Fruit fly (Drosophila melanogaster) whole organism, pupa: Measurements from ENCODE around the gene CG6908.

ENCODE experiments used
- CG10348 ChIP-seq: fragments of 200-800 bp; sonication (Bioruptor generic); IDR thresholded peaks from 2 replicates; pipeline ENCODE4 v1.3.6; 2022; ENCODE audit warnings: missing biosample characterization, missing genetic modification characterization
- CG12605 ChIP-seq: fragments of 200-800 bp; sonication (Bioruptor generic); IDR thresholded peaks from 2 replicates; pipeline ENCODE4 v1.3.6; 2022; ENCODE audit warnings: missing biosample characterization, missing genetic modification characterization
- CG13204 ChIP-seq: fragments of 200-800 bp; sonication (Bioruptor generic); optimal IDR thresholded peaks from 2 replicates; lab custom pipeline; 2018; ENCODE audit warnings: missing biosample characterization, mild to moderate bottlenecking, missing genetic modification characterization, moderate library complexity
- CG14655 ChIP-seq: fragments of 200-800 bp; sonication (Bioruptor generic); optimal IDR thresholded peaks from 3 replicates; lab custom pipeline; 2017; ENCODE audit warnings: mild to moderate bottlenecking, missing biosample characterization, missing genetic modification reagents, missing genetic modification characterization
- CG15710 ChIP-seq: fragments of 200-800 bp; sonication (Bioruptor generic); optimal IDR thresholded peaks from 2 replicates; lab custom pipeline; 2018; ENCODE audit warnings: missing biosample characterization, mild to moderate bottlenecking, missing genetic modification characterization, moderate library complexity
- CG17806 ChIP-seq: fragments of 200-800 bp; sonication (Bioruptor generic); optimal IDR thresholded peaks from 2 replicates; lab custom pipeline; 2018; ENCODE audit warnings: missing biosample characterization, mild to moderate bottlenecking, missing genetic modification characterization, moderate library complexity
- CG32121 ChIP-seq: fragments of 200-800 bp; sonication (Bioruptor generic); IDR thresholded peaks from 2 replicates; pipeline ENCODE4 v1.3.6; 2022; ENCODE audit warnings: missing biosample characterization, missing genetic modification characterization
- CG34367 ChIP-seq: fragments of 200-800 bp; sonication (Bioruptor generic); optimal IDR thresholded peaks from 2 replicates; lab custom pipeline; 2018; ENCODE audit warnings: missing biosample characterization, mild to moderate bottlenecking, missing genetic modification characterization
- CG4496 ChIP-seq: fragments of 200-800 bp; sonication (Bioruptor generic); IDR thresholded peaks from 3 replicates; pipeline ENCODE4 v1.3.6; 2022; ENCODE audit warnings: missing biosample characterization, missing genetic modification characterization
- CG8159 ChIP-seq: fragments of 200-800 bp; sonication (Bioruptor generic); optimal IDR thresholded peaks from 3 replicates; lab custom pipeline; 2018; ENCODE audit warnings: missing biosample characterization, mild to moderate bottlenecking, missing genetic modification characterization, moderate library complexity
- CG8301 ChIP-seq: fragments of 200-800 bp; sonication (Bioruptor generic); optimal IDR thresholded peaks from 2 replicates; lab custom pipeline; 2018; ENCODE audit warnings: missing biosample characterization, mild to moderate bottlenecking, missing genetic modification characterization
- CG9948 ChIP-seq: fragments of 200-800 bp; sonication (Bioruptor generic); optimal IDR thresholded peaks from 2 replicates; lab custom pipeline; 2018; ENCODE audit warnings: missing biosample characterization, mild to moderate bottlenecking, missing genetic modification characterization, moderate library complexity
- D1 ChIP-seq: fragments of 200-800 bp; sonication (Bioruptor generic); optimal IDR thresholded peaks from 2 replicates; lab custom pipeline; 2018; ENCODE audit warnings: missing biosample characterization, mild to moderate bottlenecking, missing genetic modification characterization, moderate library complexity
- EcR ChIP-seq: fragments of 200-800 bp; sonication (Bioruptor generic); optimal IDR thresholded peaks from 3 replicates; lab custom pipeline; 2019; ENCODE audit warnings: missing biosample characterization, missing genetic modification characterization, mild to moderate bottlenecking, moderate library complexity, missing genetic modification reagents
- Ets98B ChIP-seq: fragments of 200-800 bp; sonication (Bioruptor generic); IDR thresholded peaks from 2 replicates; pipeline ENCODE4 v1.3.6; 2022; ENCODE audit warnings: missing biosample characterization, missing genetic modification characterization
- Pif1A ChIP-seq: fragments of 200-800 bp; sonication (Bioruptor generic); optimal IDR thresholded peaks from 3 replicates; lab custom pipeline; 2016; ENCODE audit warnings: missing biosample characterization, missing genetic modification characterization
- Pif1B ChIP-seq: fragments of 200-800 bp; sonication (Bioruptor generic); optimal IDR thresholded peaks from 3 replicates; lab custom pipeline; 2016; ENCODE audit warnings: missing biosample characterization, missing genetic modification characterization
- Snoo ChIP-seq: fragments of 200-800 bp; sonication (Bioruptor generic); optimal IDR thresholded peaks from 3 replicates; lab custom pipeline; 2017; ENCODE audit warnings: missing biosample characterization, mild to moderate bottlenecking, missing genetic modification characterization, inconsistent platforms
- fd96Ca ChIP-seq: fragments of 200-800 bp; sonication (Bioruptor generic); IDR thresholded peaks from 3 replicates; pipeline ENCODE4 v1.3.6; 2022; ENCODE audit warnings: missing biosample characterization, missing genetic modification characterization
- gl ChIP-seq: fragments of 200-800 bp; sonication (Bioruptor generic); optimal IDR thresholded peaks from 2 replicates; lab custom pipeline; 2018; ENCODE audit warnings: missing biosample characterization, mild to moderate bottlenecking, missing genetic modification characterization
- rn ChIP-seq: fragments of 200-800 bp; sonication (Bioruptor generic); IDR thresholded peaks from 2 replicates; pipeline ENCODE4 v1.3.6; 2022; ENCODE audit warnings: missing biosample characterization, missing genetic modification characterization

The CG6908 gene

DNA sequence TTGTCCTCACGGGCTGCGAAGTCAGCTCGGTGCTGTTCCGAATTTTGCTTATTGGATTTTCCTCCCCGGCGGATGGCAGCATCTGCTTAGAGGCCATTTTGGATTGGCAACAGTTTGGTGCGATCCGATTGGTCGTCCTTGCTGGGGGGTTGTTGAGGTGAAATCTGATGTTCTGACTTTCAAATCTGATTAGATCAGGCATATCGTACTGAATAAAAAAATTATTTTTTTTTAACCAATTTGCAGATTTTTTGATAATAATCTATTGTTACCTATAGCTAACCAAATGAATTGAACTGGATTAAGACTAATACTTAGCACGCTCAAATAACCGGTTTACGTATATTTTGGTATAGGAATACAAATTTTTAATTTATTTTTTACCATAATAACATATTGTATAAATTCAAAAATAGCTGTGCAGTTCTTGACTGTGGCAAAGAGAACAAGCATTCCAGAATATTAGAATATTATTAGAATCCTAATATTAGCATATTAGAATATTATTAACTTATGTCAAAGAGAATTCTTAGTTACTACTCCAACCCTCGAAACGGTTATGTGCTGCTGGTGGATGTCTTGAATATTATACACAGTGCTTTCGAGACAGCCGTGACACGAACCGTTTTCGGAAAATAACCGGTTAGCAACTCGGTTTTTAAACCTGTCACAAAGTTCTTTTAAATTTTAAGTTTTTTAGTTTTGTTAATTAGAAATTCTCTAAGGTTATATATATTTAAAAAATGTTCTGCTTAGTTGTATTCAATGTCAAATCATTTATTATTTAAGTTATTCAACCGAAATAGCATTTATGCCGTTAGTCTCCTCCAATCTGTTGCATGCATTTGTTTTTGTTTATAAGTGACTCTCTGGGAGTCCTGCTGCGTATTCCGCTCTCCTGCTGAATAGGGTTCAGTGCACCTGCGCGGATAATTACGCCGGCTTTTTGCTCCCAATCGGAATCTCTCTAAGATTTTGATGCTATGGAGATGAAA lies 4.8 kb upstream of the CG6908 start, which contains the start of gene Fer3:
TSS of gene Fer3 (minus strand) at position 1 of the 995 bp plus-strand sequence.
- no peak for TF ChIP-seq CG14655 (GFP tag; lab: Kevin White, UChicago)
- peak; percentile 5 for TF ChIP-seq CG34367 (tag; lab: Kevin White, UChicago)
- 0 out of 2 replicates have a peak, but pooled peaks have one; percentile 38 for TF ChIP-seq CG12605 (GFP tag; lab: Robert Waterston, UW)
- TF ChIP-seq D1, result no peak
- TF ChIP-seq CG9948 (tag; lab: Kevin White, UChicago), result no peak
- TF ChIP-seq CG4496 (GFP tag; lab: Robert Waterston, UW), result no peak
- no peak for TF ChIP-seq fd96Ca
- no peak for TF ChIP-seq Pif1A (GFP tag; lab: Kevin White, UChicago)
- no peak for TF ChIP-seq EcR (GFP tag; lab: Kevin White, UChicago)
- peak; percentile 31 for TF ChIP-seq CG15710
- TF ChIP-seq Ets98B, result no peak
- TF ChIP-seq Pif1B (GFP tag; lab: Kevin White, UChicago), result no peak
- peak; percentile 39 for TF ChIP-seq CG8159 (tag; lab: Kevin White, UChicago)

DNA sequence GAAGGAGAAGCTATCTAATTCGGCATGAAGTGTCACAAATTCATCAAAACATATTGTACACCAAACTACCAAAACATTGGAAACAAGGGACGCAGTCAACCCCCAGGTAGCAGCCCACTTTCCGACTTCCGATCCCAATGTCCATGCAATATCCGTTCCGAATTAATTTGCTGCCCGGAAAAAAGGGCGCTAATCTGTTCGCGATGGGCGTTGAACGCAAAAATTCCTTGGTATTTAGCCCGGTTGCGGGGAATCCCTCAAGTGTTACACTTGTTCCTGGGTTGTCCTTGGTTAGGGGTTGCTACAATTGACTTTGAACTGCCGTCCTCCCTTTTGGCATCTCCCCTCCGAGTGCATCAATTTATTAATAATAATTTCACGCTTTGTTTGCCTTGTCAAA lies 2.7 kb upstream of the CG6908 start:
- TF ChIP-seq D1, result no peak
- no peak for TF ChIP-seq Ets98B
- no peak for TF ChIP-seq CG9948 (tag; lab: Kevin White, UChicago)
- TF ChIP-seq CG34367 (tag; lab: Kevin White, UChicago), result no peak

DNA sequence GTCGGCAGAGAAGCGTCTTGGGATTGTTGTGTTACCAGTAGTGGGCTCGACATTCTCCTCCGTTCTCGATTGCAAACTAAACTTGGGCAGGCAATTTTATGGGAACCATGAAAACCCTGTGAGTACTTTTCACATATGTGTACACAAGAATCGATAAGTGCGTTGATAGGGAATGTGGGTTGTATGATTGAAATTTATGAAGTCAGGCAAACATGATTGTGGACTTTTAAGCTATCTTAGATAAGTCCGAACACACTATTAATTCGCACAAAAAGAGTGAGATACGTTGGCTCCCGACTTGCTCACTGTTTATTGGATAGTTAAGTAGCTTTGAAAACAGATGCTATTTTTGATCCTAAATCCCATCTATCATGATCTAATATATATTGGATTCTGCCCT lies 1.9 kb upstream of the CG6908 start, which contains the start of gene CG18765:
TSS of gene CG18765 (minus strand) at position 53 of the 400 bp plus-strand sequence.
- no peak for TF ChIP-seq CG4496 (GFP tag; lab: Robert Waterston, UW)
- no peak for TF ChIP-seq CG9948 (tag; lab: Kevin White, UChicago)
- TF ChIP-seq CG14655 (GFP tag; lab: Kevin White, UChicago), result no peak
- no peak for TF ChIP-seq EcR (GFP tag; lab: Kevin White, UChicago)
- TF ChIP-seq D1, result no peak
- TF ChIP-seq CG34367 (tag; lab: Kevin White, UChicago), result no peak
- no peak for TF ChIP-seq CG17806
- TF ChIP-seq gl, result no peak
- TF ChIP-seq CG8159 (tag; lab: Kevin White, UChicago), result no peak
- TF ChIP-seq Pif1A (GFP tag; lab: Kevin White, UChicago), result no peak
- no peak for TF ChIP-seq CG15710
- no peak for TF ChIP-seq Ets98B
- no peak for TF ChIP-seq fd96Ca
- no peak for TF ChIP-seq Snoo
- no peak for TF ChIP-seq CG10348

DNA sequence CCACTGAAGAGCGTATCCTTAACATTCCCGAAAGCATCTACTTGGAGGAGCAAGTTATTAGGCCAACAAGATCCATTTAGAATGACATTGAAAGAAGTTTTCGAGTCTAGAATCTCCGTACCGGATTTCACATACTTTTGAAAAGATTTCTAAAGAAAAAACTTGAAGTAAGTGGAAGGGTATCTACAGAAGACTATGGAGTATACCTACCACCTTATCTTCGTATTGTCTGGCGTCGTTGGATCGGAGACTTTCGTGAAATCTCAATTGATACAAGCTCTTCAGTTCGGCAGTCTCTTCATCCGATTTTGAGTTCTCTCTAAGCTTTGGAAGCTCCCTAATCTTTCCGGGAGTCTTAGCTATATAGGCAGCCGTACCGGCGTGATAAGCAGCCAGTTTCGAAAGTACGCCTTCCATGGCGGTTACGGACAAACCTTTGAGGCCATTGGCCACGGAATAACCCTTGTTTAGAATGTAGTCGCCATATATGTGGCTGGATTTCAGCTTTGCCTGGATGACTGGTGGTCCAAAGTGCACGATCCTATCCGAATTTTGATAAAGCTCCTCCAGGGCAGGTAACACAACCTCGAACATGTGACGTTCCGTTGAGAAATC lies 1.1 kb upstream of the CG6908 start:
- TF ChIP-seq CG32121 (no peak), rn (GFP tag; lab: Robert Waterston, UW) (no peak), CG10348 (no peak), Pif1B (GFP tag; lab: Kevin White, UChicago) (no peak), gl (no peak), CG15710 (no peak), fd96Ca (no peak), CG8159 (tag; lab: Kevin White, UChicago) (no peak), CG17806 (no peak), CG34367 (tag; lab: Kevin White, UChicago) (no peak), Ets98B (no peak), CG8301 (tag; lab: Kevin White, UChicago) (no peak), Pif1A (GFP tag; lab: Kevin White, UChicago) (no peak)

DNA sequence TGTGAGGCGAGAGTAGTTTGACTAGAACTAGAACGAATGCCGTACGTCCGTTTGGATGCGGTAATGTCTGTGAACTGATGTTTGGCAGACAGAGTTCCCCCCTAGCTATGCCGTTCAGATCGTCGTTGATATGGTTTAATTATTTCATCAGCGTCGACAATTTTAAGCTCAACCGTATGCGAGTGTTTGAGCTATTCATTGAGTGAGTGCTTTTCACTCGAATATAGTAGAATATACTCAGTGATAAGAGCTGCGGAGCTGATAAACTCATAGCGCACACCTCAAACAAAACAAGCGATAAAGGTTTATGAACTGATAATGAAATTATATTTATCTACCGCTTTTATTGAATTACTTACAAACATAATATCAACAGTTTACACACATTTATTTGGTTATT lies 1.8 kb downstream of the CG6908 start, which contains the start of gene CG6834:
TSS of gene CG6834 (minus strand) at position 79 of the 400 bp plus-strand sequence.
- no peak for TF ChIP-seq CG15710
- peak; percentile 57 for TF ChIP-seq EcR (GFP tag; lab: Kevin White, UChicago)
- no peak for TF ChIP-seq Snoo
- no peak for TF ChIP-seq fd96Ca
- no peak for TF ChIP-seq CG10348
- no peak for TF ChIP-seq CG17806

DNA sequence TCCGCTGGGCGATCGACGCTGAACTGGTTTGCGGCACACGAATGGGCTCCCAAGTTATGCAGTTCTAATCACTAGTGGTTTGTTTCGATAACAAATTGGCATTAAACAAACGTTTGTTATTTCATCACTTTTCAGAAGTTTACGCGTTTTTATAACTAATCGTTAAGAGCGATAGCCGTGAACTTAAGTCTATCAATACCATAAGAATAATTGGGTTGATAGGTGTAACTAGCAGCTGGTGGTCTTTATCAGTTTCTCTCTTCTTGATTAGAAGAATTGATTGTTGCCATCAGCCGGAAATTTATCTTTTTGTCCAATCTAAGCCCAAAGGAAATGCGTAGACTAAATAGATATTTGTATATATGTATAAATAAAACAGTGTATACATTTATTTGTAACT lies 5.5 kb downstream of the CG6908 start, which contains the start of gene CG6830:
TSS of gene CG6830 (minus strand) at position 27 of the 400 bp plus-strand sequence.
- no peak for TF ChIP-seq CG13204 (GFP tag; lab: Kevin White, UChicago)
- TF ChIP-seq CG4496 (GFP tag; lab: Robert Waterston, UW), result no peak
- TF ChIP-seq CG32121, result no peak
- no peak for TF ChIP-seq CG10348
- no peak for TF ChIP-seq Snoo
- TF ChIP-seq Pif1B (GFP tag; lab: Kevin White, UChicago), result no peak
- no peak for TF ChIP-seq CG8159 (tag; lab: Kevin White, UChicago)
- TF ChIP-seq CG34367 (tag; lab: Kevin White, UChicago), result no peak
- TF ChIP-seq D1, result no peak
- TF ChIP-seq CG8301 (tag; lab: Kevin White, UChicago), result no peak
- no peak for TF ChIP-seq rn (GFP tag; lab: Robert Waterston, UW)
- TF ChIP-seq fd96Ca, result no peak
- TF ChIP-seq CG15710, result no peak
- TF ChIP-seq Pif1A (GFP tag; lab: Kevin White, UChicago), result no peak
- no peak for TF ChIP-seq CG14655 (GFP tag; lab: Kevin White, UChicago)
- no peak for TF ChIP-seq CG17806
- no peak for TF ChIP-seq Ets98B
- TF ChIP-seq CG9948 (tag; lab: Kevin White, UChicago), result no peak
